Fruit fly (Drosophila melanogaster) whole organism, embryonic: ENCODE data around the gene gce.

Experiments
- Adf1 ChIP-seq: fragments of 200-800 bp; sonication (Bioruptor generic); IDR thresholded peaks from 2 replicates; pipeline ENCODE4 v1.3.6; 2022; ENCODE audit warnings: missing biosample characterization, missing genetic modification characterization
- Aef1 ChIP-seq: fragments of 200-800 bp; sonication (Bioruptor generic); IDR thresholded peaks from 3 replicates; pipeline ENCODE4 v1.3.6; 2022; ENCODE audit warnings: missing biosample characterization, missing genetic modification characterization
- BEAF-32 ChIP-seq: fragments of 200-800 bp; sonication (Bioruptor generic); optimal IDR thresholded peaks from 3 replicates; lab custom pipeline; 2017; ENCODE audit warnings: missing biosample characterization, missing genetic modification characterization, mild to moderate bottlenecking, moderate library complexity, missing genetic modification reagents
- Bteb2 ChIP-seq: fragments of 200-800 bp; sonication (Bioruptor generic); optimal IDR thresholded peaks from 2 replicates; lab custom pipeline; 2016; ENCODE audit warnings: missing biosample characterization, missing genetic modification characterization
- CG1024 ChIP-seq: fragments of 200-800 bp; sonication (Bioruptor generic); IDR thresholded peaks from 2 replicates; pipeline ENCODE4 v1.3.6; 2022; ENCODE audit warnings: missing biosample characterization, missing genetic modification characterization
- CG10274 ChIP-seq: fragments of 200-800 bp; sonication (Bioruptor generic); optimal IDR thresholded peaks from 3 replicates; lab custom pipeline; 2017; ENCODE audit warnings: missing biosample characterization, mild to moderate bottlenecking, missing genetic modification characterization
- CG10321 ChIP-seq: fragments of 200-800 bp; sonication (Bioruptor generic); IDR thresholded peaks from 2 replicates; pipeline ENCODE4 v1.3.6; 2022; ENCODE audit warnings: missing biosample characterization, missing genetic modification characterization
- CG11695 ChIP-seq: fragments of 200-800 bp; sonication (Bioruptor generic); IDR thresholded peaks from 3 replicates; pipeline ENCODE4 v1.3.6; 2022; ENCODE audit warnings: missing biosample characterization, missing genetic modification characterization
- CG12071 ChIP-seq: fragments of 200-800 bp; sonication (Bioruptor generic); optimal IDR thresholded peaks from 3 replicates; lab custom pipeline; 2018; ENCODE audit warnings: missing biosample characterization, mild to moderate bottlenecking, missing genetic modification characterization
- CG13123 ChIP-seq: fragments of 200-800 bp; sonication (Bioruptor generic); optimal IDR thresholded peaks from 2 replicates; lab custom pipeline; 2016; ENCODE audit warnings: missing biosample characterization, missing genetic modification characterization
- CG15514 ChIP-seq: fragments of 200-800 bp; sonication (Bioruptor generic); optimal IDR thresholded peaks from 3 replicates; lab custom pipeline; 2017; ENCODE audit warnings: missing biosample characterization, missing genetic modification characterization, mild to moderate bottlenecking, moderate library complexity, missing genetic modification reagents
- CG16815 ChIP-seq: fragments of 200-800 bp; sonication (Bioruptor generic); optimal IDR thresholded peaks from 3 replicates; lab custom pipeline; 2017; ENCODE audit warnings: missing biosample characterization, mild to moderate bottlenecking, missing genetic modification characterization
- CG3163 ChIP-seq: fragments of 200-800 bp; sonication (Bioruptor generic); optimal IDR thresholded peaks from 3 replicates; lab custom pipeline; 2016; ENCODE audit warnings: missing biosample characterization, missing genetic modification characterization
- CG7556 ChIP-seq: fragments of 200-800 bp; sonication (Bioruptor generic); optimal IDR thresholded peaks from 2 replicates; lab custom pipeline; 2017; ENCODE audit warnings: missing biosample characterization, mild to moderate bottlenecking, missing genetic modification characterization
- CG9727 ChIP-seq: fragments of 200-800 bp; sonication (Bioruptor generic); optimal IDR thresholded peaks from 3 replicates; lab custom pipeline; 2017; ENCODE audit warnings: missing biosample characterization, mild to moderate bottlenecking, missing genetic modification characterization
- CG9932 ChIP-seq: fragments of 200-800 bp; sonication (Bioruptor generic); IDR thresholded peaks from 2 replicates; pipeline ENCODE4 v1.3.6; 2022; ENCODE audit warnings: missing biosample characterization, missing genetic modification characterization
- D19A ChIP-seq: fragments of 200-800 bp; optimal IDR thresholded peaks from 3 replicates; lab custom pipeline; 2019; ENCODE audit warnings: missing biosample characterization, mild to moderate bottlenecking, missing genetic modification characterization, moderate library complexity
- Dad ChIP-seq: fragments of 200-800 bp; sonication (Bioruptor generic); optimal IDR thresholded peaks from 3 replicates; lab custom pipeline; 2016; ENCODE audit warnings: missing biosample characterization, missing genetic modification characterization
- Dip2 ChIP-seq: fragments of 200-800 bp; sonication (Bioruptor generic); IDR thresholded peaks from 2 replicates; pipeline ENCODE4 v1.3.6; 2022; ENCODE audit warnings: missing biosample characterization, missing genetic modification characterization
- Dip3 ChIP-seq: fragments of 200-800 bp; sonication (Bioruptor generic); optimal IDR thresholded peaks from 3 replicates; lab custom pipeline; 2016; ENCODE audit warnings: missing biosample characterization, missing genetic modification characterization
- Dref ChIP-seq: fragments of 200-800 bp; sonication (Bioruptor generic); IDR thresholded peaks from 2 replicates; pipeline ENCODE4 v1.3.6; 2022; ENCODE audit warnings: missing biosample characterization, missing genetic modification characterization
- E2f2 ChIP-seq: fragments of 200-800 bp; sonication (Bioruptor generic); IDR thresholded peaks from 2 replicates; pipeline ENCODE4 v1.3.6; 2022; ENCODE audit warnings: missing biosample characterization, missing genetic modification characterization
- Fer1 ChIP-seq: fragments of 200-800 bp; sonication (Bioruptor generic); optimal IDR thresholded peaks from 2 replicates; lab custom pipeline; 2017; ENCODE audit warnings: missing biosample characterization, mild to moderate bottlenecking, missing genetic modification characterization
- HLH54F ChIP-seq: fragments of 200-800 bp; sonication (Bioruptor generic); optimal IDR thresholded peaks from 3 replicates; lab custom pipeline; 2016; ENCODE audit warnings: missing biosample characterization, missing genetic modification characterization
- Hr51 ChIP-seq, 2 experiments: fragments of 200-800 bp; sonication (Bioruptor generic); optimal IDR thresholded peaks; 2 replicates in 1 of 2; 3 replicates in 1 of 2; lab custom pipeline; 2016 to 2018; ENCODE audit warnings: missing biosample characterization in 2 of 2, missing genetic modification characterization in 2 of 2, mild to moderate bottlenecking in 1 of 2, moderate library complexity in 1 of 2
- Kr ChIP-seq: fragments of 200-800 bp; sonication (Bioruptor generic); optimal IDR thresholded peaks from 2 replicates; lab custom pipeline; 2017; ENCODE audit warnings: missing biosample characterization, mild to moderate bottlenecking, missing genetic modification characterization
- Meics ChIP-seq: fragments of 200-800 bp; sonication (Bioruptor generic); optimal IDR thresholded peaks from 2 replicates; lab custom pipeline; 2017; ENCODE audit warnings: missing biosample characterization, mild to moderate bottlenecking, missing genetic modification characterization
- Mrtf ChIP-seq: fragments of 200-800 bp; sonication (Bioruptor generic); IDR thresholded peaks from 3 replicates; pipeline ENCODE4 v1.3.6; 2022; ENCODE audit warnings: missing biosample characterization, missing genetic modification characterization
- Opbp ChIP-seq: fragments of 200-800 bp; sonication (Bioruptor generic); IDR thresholded peaks from 3 replicates; pipeline ENCODE4 v1.3.6; 2022; ENCODE audit warnings: missing biosample characterization, missing genetic modification characterization; ENCODE audit not compliant: partially characterized antibody
- Taf1 ChIP-seq: fragments of 200-800 bp; sonication (Bioruptor generic); IDR thresholded peaks from 2 replicates; pipeline ENCODE4 v1.3.6; 2022; ENCODE audit warnings: missing biosample characterization, missing genetic modification characterization
- Xbp1 ChIP-seq: fragments of 200-800 bp; sonication (Bioruptor generic); optimal IDR thresholded peaks from 3 replicates; lab custom pipeline; 2016; ENCODE audit warnings: missing biosample characterization, mild to moderate bottlenecking, missing genetic modification characterization
- YL-1 ChIP-seq: fragments of 200-800 bp; sonication (Bioruptor generic); optimal IDR thresholded peaks from 3 replicates; lab custom pipeline; 2017; ENCODE audit warnings: missing biosample characterization, mild to moderate bottlenecking, missing genetic modification characterization
- bcd ChIP-seq: fragments of 200-800 bp; sonication (Bioruptor generic); optimal IDR thresholded peaks from 2 replicates; lab custom pipeline; 2017; ENCODE audit warnings: missing biosample characterization, mild to moderate bottlenecking, missing genetic modification characterization
- caup ChIP-seq: fragments of 200-800 bp; sonication (Bioruptor generic); optimal IDR thresholded peaks from 3 replicates; lab custom pipeline; 2017; ENCODE audit warnings: missing biosample characterization, mild to moderate bottlenecking, missing genetic modification characterization, moderate library complexity; ENCODE audit not compliant: severe bottlenecking
- dan ChIP-seq: fragments of 200-800 bp; sonication (Bioruptor generic); IDR thresholded peaks from 2 replicates; pipeline ENCODE4 v1.3.6; 2022; ENCODE audit warnings: missing biosample characterization, missing genetic modification characterization
- esg ChIP-seq: fragments of 200-800 bp; sonication (Bioruptor generic); conservative IDR thresholded peaks from 2 replicates; pipeline ENCODE4 v1.3.6; 2022; ENCODE audit warnings: missing biosample characterization, missing genetic modification characterization
- ewg ChIP-seq: fragments of 200-800 bp; sonication (Bioruptor generic); optimal IDR thresholded peaks from 3 replicates; lab custom pipeline; 2017; ENCODE audit warnings: mild to moderate bottlenecking, missing biosample characterization, missing genetic modification reagents, missing genetic modification characterization
- fd102C ChIP-seq: fragments of 200-800 bp; sonication (Bioruptor generic); optimal IDR thresholded peaks from 2 replicates; lab custom pipeline; 2018; ENCODE audit warnings: missing biosample characterization, mild to moderate bottlenecking, missing genetic modification characterization, moderate library complexity
- fu2 ChIP-seq: fragments of 200-800 bp; sonication (Bioruptor generic); optimal IDR thresholded peaks from 2 replicates; lab custom pipeline; 2016; ENCODE audit warnings: missing biosample characterization, missing genetic modification characterization
- gro ChIP-seq: fragments of 200-800 bp; sonication (Bioruptor generic); optimal IDR thresholded peaks from 2 replicates; lab custom pipeline; 2016; ENCODE audit warnings: missing biosample characterization, missing genetic modification characterization
- ham ChIP-seq: fragments of 200-800 bp; sonication (Bioruptor generic); IDR thresholded peaks from 2 replicates; pipeline ENCODE4 v1.3.6; 2022; ENCODE audit warnings: missing biosample characterization, missing genetic modification characterization
- hkb ChIP-seq, 2 experiments: fragments of 200-800 bp in 1 of 2; fragments of >200 bp in 1 of 2; sonication (Bioruptor generic) in 1 of 2; IDR thresholded peaks in 1 of 2; optimal IDR thresholded peaks in 1 of 2; 2 replicates each; pipeline versions ENCODE4 v1.3.6 to Lab custom; 2017 to 2022; ENCODE audit warnings: missing biosample characterization in 1 of 2, missing genetic modification characterization in 1 of 2
- nau ChIP-seq: fragments of 200-800 bp; sonication (Bioruptor generic); optimal IDR thresholded peaks from 3 replicates; lab custom pipeline; 2017; ENCODE audit warnings: missing biosample characterization, mild to moderate bottlenecking, missing genetic modification characterization, missing genetic modification reagents
- nom ChIP-seq: fragments of 200-800 bp; sonication (Bioruptor generic); optimal IDR thresholded peaks from 2 replicates; lab custom pipeline; 2017; ENCODE audit warnings: missing biosample characterization, missing genetic modification characterization, mild to moderate bottlenecking, moderate library complexity, missing genetic modification reagents
- p53 ChIP-seq: fragments of 200-800 bp; sonication (Bioruptor generic); optimal IDR thresholded peaks from 2 replicates; lab custom pipeline; 2016; ENCODE audit warnings: missing biosample characterization, missing genetic modification characterization
- prd ChIP-seq, 3 experiments: fragments of >200 bp in 2 of 3; fragments of 200-800 bp in 1 of 3; sonication (Bioruptor generic) in 1 of 3; optimal IDR thresholded peaks in 2 of 3; IDR thresholded peaks in 1 of 3; 2 replicates in 2 of 3; 3 replicates in 1 of 3; pipeline versions ENCODE4 v1.3.6 to Lab custom; 2017 to 2022; ENCODE audit warnings: missing biosample characterization in 1 of 3, missing genetic modification characterization in 1 of 3
- sob ChIP-seq: fragments of 200-800 bp; sonication (Bioruptor generic); IDR thresholded peaks from 2 replicates; pipeline ENCODE4 v1.3.6; 2022; ENCODE audit warnings: missing biosample characterization, missing genetic modification characterization
- ttk ChIP-seq: fragments of 200-800 bp; sonication (Bioruptor generic); IDR thresholded peaks from 2 replicates; pipeline ENCODE4 v2.1.2; 2022; ENCODE audit warnings: missing biosample characterization, missing genetic modification characterization

Gene gce

DNA sequence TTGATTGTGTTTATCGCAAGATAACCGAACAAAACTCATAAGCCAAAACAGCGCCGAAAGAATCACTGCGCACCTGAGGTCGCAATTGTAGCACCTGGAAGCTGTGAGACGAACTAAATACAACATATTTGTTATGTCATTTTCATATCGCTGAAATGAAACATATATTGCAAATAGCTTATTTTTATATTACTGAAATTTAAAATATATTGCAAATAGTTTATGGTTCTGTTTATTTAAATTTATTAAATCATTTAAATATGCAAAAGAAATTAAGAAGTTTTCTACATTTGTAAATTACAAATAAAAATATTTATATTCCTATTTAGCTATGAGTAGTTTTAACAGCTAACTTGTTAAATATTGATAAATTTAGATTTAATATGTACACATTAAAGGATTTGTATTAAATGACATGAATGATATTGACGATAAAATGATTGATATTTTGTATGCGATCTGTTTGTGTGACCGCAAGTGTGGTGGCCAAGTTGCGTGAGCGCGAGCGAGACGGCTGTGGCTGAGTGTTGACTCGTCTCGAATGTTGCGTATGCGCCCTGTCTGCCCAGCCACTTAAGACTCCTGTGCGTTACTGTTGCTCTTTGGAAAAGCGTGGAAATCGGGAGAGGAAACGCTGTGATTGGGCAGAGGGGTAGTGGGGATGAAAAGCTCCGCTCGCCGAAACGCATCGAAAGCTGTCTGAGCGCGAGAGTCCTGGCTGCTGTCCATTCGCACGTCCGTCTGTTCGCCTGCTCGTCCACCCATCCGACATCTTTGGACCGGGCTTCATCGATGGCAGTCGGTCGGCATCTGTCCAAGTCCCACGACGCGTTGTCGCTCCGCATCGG lies at the start of gene gce (continued):
- TF ChIP-seq sob (GFP tag; lab: Robert Waterston, UW) (0 out of 2 replicates have a peak, but pooled peaks have one; percentile 12), prd (optimal IDR thresholded peaks at IDR 0.05; lab: Kevin White, UChicago) (no peak), prd (GFP tag; IDR thresholded peaks at IDR 0.05; lab: Robert Waterston, UW) (no peak), nau (GFP tag; lab: Kevin White, UChicago) (no peak), Opbp (GFP tag; lab: Robert Waterston, UW) (no peak), fu2 (GFP tag; lab: Kevin White, UChicago) (no peak), BEAF-32 (GFP tag; lab: Kevin White, UChicago) (no peak), CG9932 (GFP tag; lab: Robert Waterston, UW) (peak; percentile 53), ewg (GFP tag; lab: Kevin White, UChicago) (peak; percentile 43), dan (GFP tag; lab: Robert Waterston, UW) (no peak), Fer1 (GFP tag; lab: Kevin White, UChicago) (peak; percentile 38), Mrtf (peak; percentile 5; the same call in 1 of the 3 replicates), nom (GFP tag; lab: Kevin White, UChicago) (no peak), YL-1 (GFP tag; lab: Kevin White, UChicago) (no peak), CG13123 (GFP tag; lab: Kevin White, UChicago) (no peak), Dref (no peak), Dip2 (GFP tag; lab: Robert Waterston, UW) (no peak), Bteb2 (GFP tag; lab: Kevin White, UChicago) (no peak), p53 (GFP tag; lab: Kevin White, UChicago) (no peak), esg (GFP tag; lab: Robert Waterston, UW) (no peak), CG7556 (peak; percentile 86), CG15514 (GFP tag; lab: Kevin White, UChicago) (peak; percentile 8), CG12071 (no peak), Hr51 (GFP tag; optimal IDR thresholded peaks at IDR 0.05; lab: Kevin White, UChicago) (peak in 1 of 2 experiments; percentile 79), CG9727 (GFP tag; lab: Kevin White, UChicago) (peak; percentile 68), bcd (GFP tag; lab: Kevin White, UChicago) (peak; percentile 49), CG10321 (0 out of 2 replicates have a peak, but pooled peaks have one; percentile 4), CG3163 (GFP tag; lab: Kevin White, UChicago) (no peak), Kr (GFP tag; lab: Kevin White, UChicago) (no peak), Xbp1 (GFP tag; lab: Kevin White, UChicago) (peak; percentile 27), ttk (GFP tag; lab: Robert Waterston, UW) (no peak), CG11695 (GFP tag; lab: Robert Waterston, UW) (peak; percentile 54; the same call in 2 of the 3 replicates), Taf1 (GFP tag; lab: Robert Waterston, UW) (no peak), E2f2 (GFP tag; lab: Robert Waterston, UW) (peak; percentile 13; the same call in 1 of the 2 replicates), ham (GFP tag; lab: Robert Waterston, UW) (no peak), hkb (optimal IDR thresholded peaks at IDR 0.05; lab: Kevin White, UChicago) (no peak), hkb (GFP tag; IDR thresholded peaks at IDR 0.05; lab: Robert Waterston, UW) (no peak), Adf1 (GFP tag; lab: Robert Waterston, UW) (no peak), Meics (peak; percentile 77), Aef1 (GFP tag; lab: Robert Waterston, UW) (no peak), fd102C (GFP tag; lab: Kevin White, UChicago) (no peak), CG10274 (GFP tag; lab: Kevin White, UChicago) (no peak), D19A (peak; percentile 44), HLH54F (GFP tag; lab: Kevin White, UChicago) (no peak), CG16815 (no peak), CG1024 (GFP tag; lab: Robert Waterston, UW) (no peak), caup (GFP tag; lab: Kevin White, UChicago) (peak; percentile 31), Dad (GFP tag; lab: Kevin White, UChicago) (no peak), gro (GFP tag; lab: Kevin White, UChicago) (peak; percentile 12), Dip3 (GFP tag; lab: Kevin White, UChicago) (no peak)
